Worm (Caenorhabditis elegans): ENCODE results near the gene fem-3.

DNA sequence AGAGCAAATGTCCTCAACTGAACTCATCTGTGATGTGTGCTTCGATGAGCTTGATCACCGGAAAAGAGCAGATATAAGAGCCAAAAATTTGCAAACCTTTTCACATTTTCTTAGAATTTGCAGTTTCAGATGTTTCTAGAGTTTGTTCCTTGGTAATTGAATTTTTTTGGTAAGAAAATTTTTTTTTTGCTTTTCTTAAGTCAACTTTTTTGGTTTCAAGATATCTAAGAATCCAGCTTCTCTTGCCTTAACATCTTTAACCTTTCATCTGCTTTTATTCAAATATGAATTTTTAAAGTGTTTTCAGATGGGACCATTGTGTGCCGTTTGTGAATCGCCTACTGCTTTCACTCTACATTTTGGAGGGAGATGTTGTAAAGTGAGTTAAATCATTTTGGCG, 35.1 kb upstream of the fem-3 start, which contains the start of gene nhr-11:
- TF ChIP-seq dao-5 (tag; optimal IDR thresholded peaks at IDR 0.05) (no peak), him-1 (tag; optimal IDR thresholded peaks at IDR 0.05) (no peak), W03F9.2 (tag; optimal IDR thresholded peaks at IDR 0.05) (no peak)

Measured in whole organism, L4/young adult.